Fruit fly (Drosophila melanogaster): ENCODE results near the gene CG12112.

DNA sequence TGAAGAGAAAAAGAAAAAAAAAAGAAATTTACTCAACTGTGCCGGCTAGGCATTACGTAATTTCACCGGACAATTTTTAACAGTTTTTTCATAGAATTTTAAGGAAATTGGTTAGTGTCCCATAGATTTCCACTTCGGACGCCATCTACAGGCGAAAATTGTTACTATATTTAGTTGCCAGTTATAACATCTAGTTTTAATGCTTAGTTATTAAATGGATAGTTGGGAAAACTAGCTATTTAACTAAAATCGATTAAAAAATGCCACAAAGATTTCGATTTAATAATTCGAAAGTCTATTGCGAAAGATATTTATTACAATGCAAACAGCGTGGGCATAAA, 25.7 kb downstream of the CG12112 start:
- TF ChIP-seq CG8159 (tag; optimal IDR thresholded peaks at IDR 0.05): no peak
- no peak for TF ChIP-seq Ets98B (GFP tag; IDR thresholded peaks at IDR 0.05)
- no peak for TF ChIP-seq D1 (tag; optimal IDR thresholded peaks at IDR 0.05)

All from whole organism, pupa.